Worm (Caenorhabditis elegans): ENCODE measurements around the gene C02H6.3.

DNA sequence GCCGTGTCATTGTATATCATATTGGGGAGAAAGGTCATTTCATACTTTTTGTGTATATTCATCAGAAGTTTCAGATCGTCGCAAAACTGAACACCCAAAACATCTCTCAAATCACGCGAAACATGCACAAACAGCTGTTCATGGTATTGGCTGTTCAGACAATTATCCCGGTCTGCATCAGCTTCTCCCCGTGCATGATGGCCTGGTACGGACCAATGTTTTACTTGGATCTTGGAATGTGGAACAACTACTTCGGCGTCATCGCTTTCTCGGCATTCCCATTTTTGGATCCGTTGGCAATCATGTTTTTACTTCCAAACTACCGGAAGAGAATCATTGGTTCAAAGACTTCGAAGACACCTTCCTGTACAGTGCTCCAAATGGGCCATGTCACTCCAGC lies 15.8 kb upstream of the C02H6.3 start:
- TF ChIP-seq dao-5 (tag; optimal IDR thresholded peaks at IDR 0.05) (no peak), W03F9.2 (tag; optimal IDR thresholded peaks at IDR 0.05) (no peak)

All from whole organism, L4/young adult.